Worm (Caenorhabditis elegans): Measurements from ENCODE around the gene srh-47.

srh-47 gene

DNA sequence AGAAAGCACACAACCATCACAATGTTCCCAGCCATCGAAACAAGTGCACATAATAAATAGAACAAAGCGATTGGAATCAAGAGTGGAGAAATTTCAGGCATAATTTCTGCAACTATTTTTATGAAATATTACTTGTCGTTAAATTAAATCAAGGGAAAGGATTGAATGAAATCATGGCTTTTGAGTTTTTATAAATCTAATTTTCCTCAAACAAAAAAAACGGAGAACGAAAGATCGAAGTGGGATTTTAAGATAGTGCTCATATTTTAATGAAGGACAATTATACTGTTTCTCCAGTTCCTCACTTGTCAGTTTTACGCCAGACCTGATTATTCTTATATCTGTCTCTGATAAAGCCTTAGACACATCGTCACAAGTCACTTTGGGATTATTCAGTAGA lies 48.0 kb downstream of the srh-47 start, which contains the start of gene srsx-33:
TSS of gene srsx-33 (minus strand) at position 101 of the 400 bp plus-strand sequence.
- no peak for TF ChIP-seq him-1 (tag; optimal IDR thresholded peaks at IDR 0.05)
- TF ChIP-seq dao-5 (tag; optimal IDR thresholded peaks at IDR 0.05) = no peak
- no peak for TF ChIP-seq W03F9.2 (tag; optimal IDR thresholded peaks at IDR 0.05)

DNA sequence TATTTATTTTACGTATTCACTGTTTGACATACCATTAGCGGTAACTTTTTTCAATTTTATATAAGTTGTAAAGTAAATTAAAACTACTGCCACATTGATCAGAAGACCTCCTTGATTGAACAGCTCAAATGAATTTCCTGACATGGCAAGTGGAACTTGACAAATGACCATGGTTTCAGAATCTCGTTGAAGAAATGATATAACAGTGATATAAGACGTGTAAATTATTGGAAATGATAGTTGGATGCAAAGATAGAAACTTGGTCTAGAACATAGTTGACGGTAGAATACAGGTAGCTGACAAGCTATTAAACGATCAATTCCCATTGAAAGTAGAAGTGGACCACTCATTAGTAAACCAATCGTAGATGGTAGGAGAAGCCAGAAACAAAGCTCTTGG lies 48.6 kb downstream of the srh-47 start:
- TF ChIP-seq him-1 (tag; optimal IDR thresholded peaks at IDR 0.05) = no peak
- no peak for TF ChIP-seq dao-5 (tag; optimal IDR thresholded peaks at IDR 0.05)
- TF ChIP-seq W03F9.2 (tag; optimal IDR thresholded peaks at IDR 0.05) = no peak

DNA sequence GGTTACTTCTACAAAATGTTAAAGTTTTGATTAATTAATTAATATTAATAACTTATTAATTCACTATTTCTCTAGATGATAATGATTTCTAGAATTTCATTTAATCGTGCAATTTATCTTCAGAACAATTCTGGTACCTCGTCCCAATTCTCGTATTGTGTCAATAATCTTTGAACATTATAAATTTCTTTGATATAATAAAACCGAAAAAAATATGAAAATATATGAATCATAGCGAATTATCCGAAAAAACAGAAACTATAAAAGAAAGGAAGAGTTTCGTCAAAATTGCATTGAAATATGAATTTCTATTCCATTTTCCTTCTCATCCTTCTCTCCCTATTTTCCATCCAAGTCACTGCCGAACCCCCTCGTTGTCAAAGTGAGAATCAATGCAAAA lies 49.7 kb downstream of the srh-47 start, which contains the start of gene T19B10.12:
TSS of gene T19B10.12 (plus strand) at position 301 of the 400 bp plus-strand sequence.
- TF ChIP-seq W03F9.2 (tag; optimal IDR thresholded peaks at IDR 0.05) (no peak), him-1 (tag; optimal IDR thresholded peaks at IDR 0.05) (no peak), dao-5 (tag; optimal IDR thresholded peaks at IDR 0.05) (no peak)
